Fruit fly (Drosophila melanogaster) whole organism, embryonic: ENCODE measurements around the gene CG42449.
A peak's percentile ranks its signal among the peaks of the same experiment; 100 is the strongest.

Source experiments
- B-H2 ChIP-seq: fragments of 200-800 bp; sonication (Bioruptor generic); optimal IDR thresholded peaks from 2 replicates; lab custom pipeline; 2018; ENCODE audit warnings: missing biosample characterization, mild to moderate bottlenecking, missing genetic modification characterization
- Bteb2 ChIP-seq: fragments of 200-800 bp; sonication (Bioruptor generic); optimal IDR thresholded peaks from 2 replicates; lab custom pipeline; 2016; ENCODE audit warnings: missing biosample characterization, missing genetic modification characterization
- CG10321 ChIP-seq: fragments of 200-800 bp; sonication (Bioruptor generic); IDR thresholded peaks from 2 replicates; pipeline ENCODE4 v1.3.6; 2022; ENCODE audit warnings: missing biosample characterization, missing genetic modification characterization
- CG10543 ChIP-seq: fragments of 200-800 bp; sonication (Bioruptor generic); optimal IDR thresholded peaks from 3 replicates; lab custom pipeline; 2017; ENCODE audit warnings: missing biosample characterization, mild to moderate bottlenecking, missing genetic modification characterization, moderate library complexity
- CG11560 ChIP-seq: fragments of 200-800 bp; sonication (Bioruptor generic); IDR thresholded peaks from 3 replicates; pipeline ENCODE4 v1.3.6; 2022; ENCODE audit warnings: missing biosample characterization, missing genetic modification characterization
- CG12236 ChIP-seq: fragments of 200-800 bp; sonication (Bioruptor generic); optimal IDR thresholded peaks from 2 replicates; lab custom pipeline; 2016; ENCODE audit warnings: missing biosample characterization, missing genetic modification characterization
- CG14014 ChIP-seq: fragments of 200-800 bp; sonication (Bioruptor generic); IDR thresholded peaks from 2 replicates; pipeline ENCODE4 v1.3.6; 2022; ENCODE audit warnings: missing biosample characterization, missing genetic modification characterization
- CG15514 ChIP-seq: fragments of 200-800 bp; sonication (Bioruptor generic); optimal IDR thresholded peaks from 3 replicates; lab custom pipeline; 2017; ENCODE audit warnings: missing biosample characterization, missing genetic modification characterization, mild to moderate bottlenecking, moderate library complexity, missing genetic modification reagents
- CG1647 ChIP-seq: fragments of 200-800 bp; sonication (Bioruptor generic); optimal IDR thresholded peaks from 3 replicates; lab custom pipeline; 2016; ENCODE audit warnings: missing biosample characterization, missing genetic modification characterization
- CG17385 ChIP-seq: fragments of 200-800 bp; sonication (Bioruptor generic); optimal IDR thresholded peaks from 3 replicates; lab custom pipeline; 2018; ENCODE audit warnings: missing biosample characterization, mild to moderate bottlenecking, missing genetic modification characterization
- CG2202 ChIP-seq: fragments of 200-800 bp; sonication (Bioruptor generic); optimal IDR thresholded peaks from 2 replicates; lab custom pipeline; 2018; ENCODE audit warnings: missing biosample characterization, mild to moderate bottlenecking, missing genetic modification characterization
- CG3065 ChIP-seq: fragments of 200-800 bp; sonication (Bioruptor generic); optimal IDR thresholded peaks from 2 replicates; lab custom pipeline; 2016; ENCODE audit warnings: missing biosample characterization, missing genetic modification characterization
- CG32532 ChIP-seq: fragments of 200-800 bp; sonication (Bioruptor generic); IDR thresholded peaks from 2 replicates; pipeline ENCODE4 v1.3.6; 2022; ENCODE audit warnings: missing biosample characterization, missing genetic modification characterization
- CG6254 ChIP-seq: fragments of 200-800 bp; sonication (Bioruptor generic); optimal IDR thresholded peaks from 3 replicates; lab custom pipeline; 2017; ENCODE audit warnings: mild to moderate bottlenecking, missing biosample characterization, missing genetic modification reagents, missing genetic modification characterization
- CG6854 ChIP-seq: fragments of 200-800 bp; sonication (Bioruptor generic); optimal IDR thresholded peaks from 3 replicates; lab custom pipeline; 2017; ENCODE audit warnings: missing biosample characterization, mild to moderate bottlenecking, missing genetic modification characterization
- CG8359 ChIP-seq: fragments of 200-800 bp; sonication (Bioruptor generic); optimal IDR thresholded peaks from 2 replicates; lab custom pipeline; 2017; ENCODE audit warnings: missing biosample characterization, mild to moderate bottlenecking, missing genetic modification characterization, borderline replicate concordance
- CG8944 ChIP-seq: fragments of 200-800 bp; sonication (Bioruptor generic); optimal IDR thresholded peaks from 3 replicates; lab custom pipeline; 2016; ENCODE audit warnings: missing biosample characterization, missing genetic modification characterization
- CG9932 ChIP-seq: fragments of 200-800 bp; sonication (Bioruptor generic); IDR thresholded peaks from 2 replicates; pipeline ENCODE4 v1.3.6; 2022; ENCODE audit warnings: missing biosample characterization, missing genetic modification characterization
- Dfd ChIP-seq, 2 experiments: fragments of >200 bp; optimal IDR thresholded peaks; 2 replicates each; lab custom pipeline; 2017; ENCODE audit warnings: missing biosample characterization in 2 of 2, missing genetic modification characterization in 2 of 2
- Dip3 ChIP-seq: fragments of 200-800 bp; sonication (Bioruptor generic); optimal IDR thresholded peaks from 3 replicates; lab custom pipeline; 2016; ENCODE audit warnings: missing biosample characterization, missing genetic modification characterization
- GATAe ChIP-seq: fragments of 200-800 bp; sonication (Bioruptor generic); conservative IDR thresholded peaks from 2 replicates; pipeline ENCODE4 v1.3.6; 2022; ENCODE audit warnings: missing biosample characterization, missing genetic modification characterization
- Gug ChIP-seq: fragments of 200-800 bp; sonication (Bioruptor generic); IDR thresholded peaks from 4 replicates; pipeline ENCODE4 v1.3.6; 2022; ENCODE audit warnings: missing biosample characterization, missing genetic modification characterization
- HLH54F ChIP-seq: fragments of 200-800 bp; sonication (Bioruptor generic); optimal IDR thresholded peaks from 3 replicates; lab custom pipeline; 2016; ENCODE audit warnings: missing biosample characterization, missing genetic modification characterization
- Jarid2 ChIP-seq: fragments of 200-800 bp; sonication (Bioruptor generic); optimal IDR thresholded peaks from 3 replicates; lab custom pipeline; 2017; ENCODE audit warnings: mild to moderate bottlenecking, missing biosample characterization, missing genetic modification reagents, missing genetic modification characterization
- Kr ChIP-seq: fragments of 200-800 bp; sonication (Bioruptor generic); optimal IDR thresholded peaks from 2 replicates; lab custom pipeline; 2017; ENCODE audit warnings: missing biosample characterization, mild to moderate bottlenecking, missing genetic modification characterization
- Lim3 ChIP-seq: fragments of 200-800 bp; sonication (Bioruptor generic); IDR thresholded peaks from 2 replicates; pipeline ENCODE4 v1.3.6; 2022; ENCODE audit warnings: missing biosample characterization, missing genetic modification characterization
- Mad ChIP-seq: fragments of 200-800 bp; sonication (Bioruptor generic); optimal IDR thresholded peaks from 2 replicates; lab custom pipeline; 2016; ENCODE audit warnings: missing biosample characterization, missing genetic modification characterization
- Nf-YA ChIP-seq: fragments of 200-800 bp; sonication (Bioruptor generic); IDR thresholded peaks from 2 replicates; pipeline ENCODE4 v1.3.6; 2022; ENCODE audit warnings: missing biosample characterization, missing genetic modification characterization
- Rfx ChIP-seq: fragments of 200-800 bp; sonication (Bioruptor generic); IDR thresholded peaks from 2 replicates; pipeline ENCODE4 v1.3.6; 2022; ENCODE audit warnings: missing biosample characterization, missing genetic modification characterization
- Side ChIP-seq: fragments of 200-800 bp; sonication (Bioruptor generic); optimal IDR thresholded peaks from 2 replicates; lab custom pipeline; 2016; ENCODE audit warnings: missing biosample characterization, missing genetic modification characterization
- Ssrp ChIP-seq: fragments of 200-800 bp; sonication (Bioruptor generic); optimal IDR thresholded peaks from 2 replicates; lab custom pipeline; 2018; ENCODE audit warnings: missing biosample characterization, mild to moderate bottlenecking, missing genetic modification characterization, moderate library complexity
- chn ChIP-seq: fragments of 200-800 bp; sonication (Bioruptor generic); optimal IDR thresholded peaks from 2 replicates; lab custom pipeline; 2016; ENCODE audit warnings: missing biosample characterization, missing genetic modification characterization
- cwo ChIP-seq: fragments of 200-800 bp; sonication (Bioruptor generic); optimal IDR thresholded peaks from 3 replicates; lab custom pipeline; 2017; ENCODE audit warnings: missing biosample characterization, missing genetic modification characterization, mild to moderate bottlenecking, moderate library complexity, missing genetic modification reagents
- dan ChIP-seq: fragments of 200-800 bp; sonication (Bioruptor generic); IDR thresholded peaks from 2 replicates; pipeline ENCODE4 v1.3.6; 2022; ENCODE audit warnings: missing biosample characterization, missing genetic modification characterization
- danr ChIP-seq: fragments of 200-800 bp; sonication (Bioruptor generic); IDR thresholded peaks from 2 replicates; pipeline ENCODE4 v1.3.6; 2022; ENCODE audit warnings: missing biosample characterization, missing genetic modification characterization
- dimm ChIP-seq: fragments of 200-800 bp; sonication (Bioruptor generic); IDR thresholded peaks from 2 replicates; pipeline ENCODE4 v1.3.6; 2022; ENCODE audit warnings: missing biosample characterization, missing genetic modification characterization
- eve ChIP-seq, 2 experiments: fragments of >200 bp; optimal IDR thresholded peaks; 2 replicates each; lab custom pipeline; 2017; ENCODE audit warnings: missing biosample characterization in 2 of 2, missing genetic modification characterization in 2 of 2
- ftz-f1 ChIP-seq: fragments of 200-800 bp; sonication (Bioruptor generic); optimal IDR thresholded peaks from 2 replicates; lab custom pipeline; 2016; ENCODE audit warnings: missing biosample characterization, missing genetic modification characterization
- gcm ChIP-seq: fragments of 200-800 bp; sonication (Bioruptor generic); optimal IDR thresholded peaks from 2 replicates; lab custom pipeline; 2019; ENCODE audit warnings: missing biosample characterization, mild to moderate bottlenecking, missing genetic modification characterization, moderate library complexity
- gro ChIP-seq: fragments of 200-800 bp; sonication (Bioruptor generic); optimal IDR thresholded peaks from 2 replicates; lab custom pipeline; 2016; ENCODE audit warnings: missing biosample characterization, missing genetic modification characterization
- gsb ChIP-seq: fragments of 200-800 bp; sonication (Bioruptor generic); IDR thresholded peaks from 2 replicates; pipeline ENCODE4 v1.3.6; 2022; ENCODE audit warnings: missing biosample characterization, missing genetic modification characterization
- kah ChIP-seq: fragments of 200-800 bp; sonication (Bioruptor generic); optimal IDR thresholded peaks from 2 replicates; lab custom pipeline; 2018; ENCODE audit warnings: missing biosample characterization, mild to moderate bottlenecking, missing genetic modification characterization
- knrl ChIP-seq: fragments of 200-800 bp; sonication (Bioruptor generic); IDR thresholded peaks from 3 replicates; pipeline ENCODE4 v1.3.6; 2022; ENCODE audit warnings: missing biosample characterization, missing genetic modification characterization; ENCODE audit not compliant: partially characterized antibody
- lilli ChIP-seq: fragments of 200-800 bp; sonication (Bioruptor generic); optimal IDR thresholded peaks from 3 replicates; lab custom pipeline; 2016; ENCODE audit warnings: missing biosample characterization, missing genetic modification characterization
- nau ChIP-seq: fragments of 200-800 bp; sonication (Bioruptor generic); optimal IDR thresholded peaks from 3 replicates; lab custom pipeline; 2017; ENCODE audit warnings: missing biosample characterization, mild to moderate bottlenecking, missing genetic modification characterization, missing genetic modification reagents
- psq ChIP-seq: fragments of 200-800 bp; sonication (Bioruptor generic); optimal IDR thresholded peaks from 2 replicates; lab custom pipeline; 2017; ENCODE audit warnings: missing biosample characterization, missing genetic modification characterization
- repo ChIP-seq: fragments of 200-800 bp; sonication (Bioruptor generic); optimal IDR thresholded peaks from 2 replicates; lab custom pipeline; 2016; ENCODE audit warnings: missing biosample characterization, missing genetic modification characterization
- rib ChIP-seq: fragments of 200-800 bp; sonication (Bioruptor generic); IDR thresholded peaks from 2 replicates; pipeline ENCODE4 v1.3.6; 2022; ENCODE audit warnings: missing biosample characterization, missing genetic modification characterization
- sens-2 ChIP-seq: fragments of 200-800 bp; sonication (Bioruptor generic); IDR thresholded peaks from 2 replicates; pipeline ENCODE4 v1.3.6; 2022; ENCODE audit warnings: missing biosample characterization, missing genetic modification characterization
- sr ChIP-seq: fragments of 200-800 bp; sonication (Bioruptor generic); IDR thresholded peaks from 3 replicates; pipeline ENCODE4 v1.3.6; 2022; ENCODE audit warnings: missing biosample characterization, missing genetic modification characterization
- wek ChIP-seq: fragments of 200-800 bp; sonication (Bioruptor generic); optimal IDR thresholded peaks from 3 replicates; lab custom pipeline; 2018; ENCODE audit warnings: missing biosample characterization, mild to moderate bottlenecking, missing genetic modification characterization, moderate library complexity

CG42449 gene

DNA sequence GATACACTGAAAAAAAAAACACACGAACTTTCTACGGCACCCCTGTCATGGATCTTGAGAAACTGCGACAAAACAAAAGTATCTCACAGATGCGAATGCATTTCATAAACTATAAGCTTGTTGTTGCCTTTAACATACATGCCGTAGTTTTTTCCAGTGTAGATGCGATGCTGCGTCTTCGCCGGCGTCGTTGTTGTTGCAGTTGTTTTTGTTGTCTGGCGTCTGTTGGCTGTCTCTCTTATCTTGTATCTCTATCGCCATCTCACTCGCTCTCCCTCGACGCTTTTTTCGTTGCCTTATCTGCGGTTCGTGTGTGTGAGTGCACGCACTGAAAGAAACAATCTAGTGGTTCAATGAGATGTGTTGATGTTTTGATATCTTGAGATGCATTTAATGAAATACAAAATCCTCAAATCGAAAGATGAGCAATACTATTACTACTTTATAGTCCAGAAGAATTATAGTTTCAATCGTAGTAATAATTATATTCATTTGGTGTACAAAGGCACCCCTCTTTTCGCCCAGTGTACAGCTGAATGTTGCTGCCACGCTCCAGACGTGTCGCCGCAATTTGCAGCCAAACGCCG lies 13.5 kb downstream of the CG42449 start (continued):
- peak; percentile 88 for TF ChIP-seq CG2202
- peak; percentile 90 for TF ChIP-seq Nf-YA (GFP tag; lab: Robert Waterston, UW)
- peak; percentile 90 for TF ChIP-seq gcm (GFP tag; lab: Kevin White, UChicago)
- peak; percentile 81 for TF ChIP-seq Jarid2 (GFP tag; lab: Kevin White, UChicago)
- TF ChIP-seq CG3065 (GFP tag; lab: Kevin White, UChicago) = peak; percentile 95
- TF ChIP-seq CG10321 = peak; percentile 76
- TF ChIP-seq Dfd (GFP tag; optimal IDR thresholded peaks at IDR 0.05; lab: Kevin White, UChicago) = no peak
- TF ChIP-seq sr = peak; percentile 91
- peak; percentile 97 for TF ChIP-seq Rfx (GFP tag; lab: Robert Waterston, UW)
- peak; percentile 82 for TF ChIP-seq CG9932 (GFP tag; lab: Robert Waterston, UW)
- TF ChIP-seq eve (GFP tag; optimal IDR thresholded peaks at IDR 0.05; lab: Kevin White, UChicago) = peak in 1 of 2 experiments; percentile 90
- TF ChIP-seq CG32532 (GFP tag; lab: Robert Waterston, UW) = peak; percentile 90
- peak; percentile 97 for TF ChIP-seq chn (GFP tag; lab: Kevin White, UChicago)
- peak; percentile 96 for TF ChIP-seq Gug
- peak; percentile 95 for TF ChIP-seq sens-2 (GFP tag; lab: Robert Waterston, UW)
- TF ChIP-seq lilli (GFP tag; lab: Kevin White, UChicago) = peak; percentile 96
- no peak for TF ChIP-seq knrl (GFP tag; lab: Robert Waterston, UW)
- TF ChIP-seq CG11560 (tag; lab: Robert Waterston, UW) = peak; percentile 86
- peak; percentile 93 for TF ChIP-seq kah
- peak; percentile 50 for TF ChIP-seq ftz-f1
- TF ChIP-seq CG6254 (GFP tag; lab: Kevin White, UChicago) = peak; percentile 89
- peak; percentile 92 for TF ChIP-seq CG10543 (GFP tag; lab: Kevin White, UChicago)
- peak; percentile 98 for TF ChIP-seq CG8944 (GFP tag; lab: Kevin White, UChicago)
- peak; percentile 93 for TF ChIP-seq Dip3 (GFP tag; lab: Kevin White, UChicago)
- TF ChIP-seq CG14014 (GFP tag; lab: Robert Waterston, UW) = peak; percentile 94
- peak; percentile 96 for TF ChIP-seq Mad (GFP tag; lab: Kevin White, UChicago)
- TF ChIP-seq HLH54F = peak; percentile 96
- peak; percentile 97 for TF ChIP-seq repo
- peak; percentile 92 for TF ChIP-seq Lim3 (GFP tag; lab: Robert Waterston, UW)
- TF ChIP-seq Kr (GFP tag; lab: Kevin White, UChicago) = peak; percentile 88
- peak; percentile 95 for TF ChIP-seq gro (GFP tag; lab: Kevin White, UChicago)
- TF ChIP-seq nau (GFP tag; lab: Kevin White, UChicago) = peak; percentile 84
- peak; percentile 86 for TF ChIP-seq dimm
- peak; percentile 87 for TF ChIP-seq gsb (GFP tag; lab: Robert Waterston, UW)
- peak; percentile 95 for TF ChIP-seq Bteb2 (GFP tag; lab: Kevin White, UChicago)
- peak; percentile 94 for TF ChIP-seq dan
- TF ChIP-seq CG12236 (GFP tag; lab: Kevin White, UChicago) = peak; percentile 97
- TF ChIP-seq cwo (GFP tag; lab: Kevin White, UChicago) = peak; percentile 88
- peak; percentile 92 for TF ChIP-seq CG17385 (GFP tag; lab: Kevin White, UChicago)
- peak; percentile 96 for TF ChIP-seq Ssrp (tag; lab: Kevin White, UChicago)
- TF ChIP-seq CG6854 (GFP tag; lab: Kevin White, UChicago) = peak; percentile 86
- peak; percentile 94 for TF ChIP-seq danr (GFP tag; lab: Robert Waterston, UW)
- peak; percentile 88 for TF ChIP-seq wek (GFP tag; lab: Kevin White, UChicago)
- peak; percentile 74 for TF ChIP-seq CG8359 (GFP tag; lab: Kevin White, UChicago)
- TF ChIP-seq rib = peak; percentile 91
- TF ChIP-seq GATAe (GFP tag; lab: Robert Waterston, UW) = peak; percentile 53
- peak; percentile 97 for TF ChIP-seq CG1647 (GFP tag; lab: Kevin White, UChicago)
- TF ChIP-seq Side (GFP tag; lab: Kevin White, UChicago) = peak; percentile 98
- TF ChIP-seq psq (GFP tag; lab: Kevin White, UChicago) = peak; percentile 88
- TF ChIP-seq CG15514 (GFP tag; lab: Kevin White, UChicago) = peak; percentile 85
- TF ChIP-seq B-H2 (GFP tag; lab: Kevin White, UChicago) = peak; percentile 79
